Fruit fly (Drosophila melanogaster) whole organism, wandering third instar larva: ENCODE results near the gene Notum.

Source experiments
- Abd-B ChIP-seq: fragments of >200 bp; optimal IDR thresholded peaks from 2 replicates; lab custom pipeline; 2017; ENCODE audit warnings: missing biosample characterization, missing genetic modification characterization
- CG32264 ChIP-seq: fragments of 200-800 bp; sonication (Bioruptor generic); optimal IDR thresholded peaks from 2 replicates; lab custom pipeline; 2016; ENCODE audit warnings: missing biosample characterization, missing genetic modification characterization
- CG9705 ChIP-seq: fragments of 200-800 bp; sonication (Bioruptor generic); optimal IDR thresholded peaks from 2 replicates; lab custom pipeline; 2018; ENCODE audit warnings: missing biosample characterization, mild to moderate bottlenecking, missing genetic modification characterization
- CrebA ChIP-seq: fragments of 200-800 bp; sonication (Bioruptor generic); optimal IDR thresholded peaks from 2 replicates; lab custom pipeline; 2016; ENCODE audit warnings: missing biosample characterization, mild to moderate bottlenecking, missing genetic modification characterization, borderline replicate concordance
- Dfd ChIP-seq: fragments of >200 bp; optimal IDR thresholded peaks from 2 replicates; lab custom pipeline; 2017; ENCODE audit warnings: missing biosample characterization, missing genetic modification characterization
- Dif ChIP-seq: fragments of 200-275, 200-300 bp; sonication (Bioruptor generic); optimal IDR thresholded peaks from 2 replicates; lab custom pipeline; 2018; ENCODE audit warnings: missing biosample characterization, missing genetic modification characterization; ENCODE audit not compliant: partially characterized antibody
- GATAd ChIP-seq: sonication (Bioruptor generic); optimal IDR thresholded peaks from 2 replicates; lab custom pipeline; 2016; ENCODE audit warnings: missing biosample characterization, missing genetic modification characterization
- HLH106 ChIP-seq: fragments of 200-800 bp; optimal IDR thresholded peaks from 3 replicates; lab custom pipeline; 2019; ENCODE audit warnings: missing biosample characterization, mild to moderate bottlenecking, missing genetic modification characterization, moderate library complexity
- Hnf4 ChIP-seq: fragments of 200-800 bp; sonication (Bioruptor generic); optimal IDR thresholded peaks from 2 replicates; lab custom pipeline; 2016; ENCODE audit warnings: missing biosample characterization, mild to moderate bottlenecking, missing genetic modification characterization
- Hr78 ChIP-seq: fragments of >200 bp; optimal IDR thresholded peaks from 2 replicates; lab custom pipeline; 2017; ENCODE audit warnings: missing biosample characterization, missing genetic modification characterization
- Hr83 ChIP-seq: fragments of 200-300 bp; sonication (Bioruptor generic); optimal IDR thresholded peaks from 2 replicates; lab custom pipeline; 2016; ENCODE audit warnings: missing biosample characterization, mild to moderate bottlenecking, missing genetic modification characterization, moderate library complexity; ENCODE audit not compliant: poor library complexity, severe bottlenecking
- Jra ChIP-seq: sonication (Bioruptor generic); optimal IDR thresholded peaks from 2 replicates; lab custom pipeline; 2016; ENCODE audit warnings: missing biosample characterization, missing genetic modification characterization
- Mio ChIP-seq: sonication (Bioruptor generic); optimal IDR thresholded peaks from 2 replicates; lab custom pipeline; 2016; ENCODE audit warnings: missing biosample characterization, missing genetic modification characterization
- Myc ChIP-seq: fragments of >200 bp; optimal IDR thresholded peaks from 2 replicates; lab custom pipeline; 2017
- N ChIP-seq: fragments of >200 bp; optimal IDR thresholded peaks from 2 replicates; lab custom pipeline; 2018; ENCODE audit warnings: missing biosample characterization, missing external identifiers, missing genetic modification characterization
- OdsH ChIP-seq: fragments of 200-800 bp; sonication (Bioruptor generic); optimal IDR thresholded peaks from 2 replicates; lab custom pipeline; 2016; ENCODE audit warnings: missing biosample characterization, mild to moderate bottlenecking, missing genetic modification characterization
- Rel ChIP-seq, 2 experiments: fragments of 200-800 bp; sonication (Bioruptor generic) in 1 of 2; optimal IDR thresholded peaks; 2 replicates in 1 of 2; 3 replicates in 1 of 2; lab custom pipeline; 2016 to 2019; ENCODE audit warnings: mild to moderate bottlenecking in 2 of 2, missing biosample characterization in 2 of 2, missing genetic modification characterization in 2 of 2, moderate library complexity in 1 of 2
- Sp1 ChIP-seq: fragments of 200-800 bp; sonication (Bioruptor generic); optimal IDR thresholded peaks from 3 replicates; lab custom pipeline; 2019; ENCODE audit warnings: missing biosample characterization, mild to moderate bottlenecking, missing genetic modification characterization, moderate library complexity
- Vsx2 ChIP-seq: fragments of 200-300, 225-300 bp; sonication (Bioruptor generic); optimal IDR thresholded peaks from 2 replicates; lab custom pipeline; 2018; ENCODE audit warnings: missing biosample characterization, missing genetic modification characterization; ENCODE audit not compliant: partially characterized antibody
- br ChIP-seq: fragments of 200-800 bp; sonication (Bioruptor generic); optimal IDR thresholded peaks from 2 replicates; lab custom pipeline; 2016; ENCODE audit warnings: missing biosample characterization, missing genetic modification characterization
- brk ChIP-seq: fragments of 200-800 bp; sonication (Bioruptor generic); optimal IDR thresholded peaks from 2 replicates; lab custom pipeline; 2016; ENCODE audit warnings: missing biosample characterization, mild to moderate bottlenecking, missing genetic modification characterization
- dl ChIP-seq, 2 experiments: fragments of 175-275, 200-275 bp in 1 of 2; fragments of 200-275 bp in 1 of 2; sonication (Bioruptor generic); optimal IDR thresholded peaks; lab custom pipeline; 2018; ENCODE audit warnings: mild to moderate bottlenecking in 2 of 2, missing biosample characterization in 2 of 2, missing genetic modification characterization in 2 of 2, moderate library complexity in 2 of 2; ENCODE audit not compliant: partially characterized antibody in 2 of 2, insufficient read depth in 1 of 2
- dmrt93B ChIP-seq: fragments of 200-800 bp; sonication (Bioruptor generic); optimal IDR thresholded peaks from 2 replicates; lab custom pipeline; 2018; ENCODE audit warnings: missing biosample characterization, mild to moderate bottlenecking, missing genetic modification characterization
- dsf ChIP-seq: sonication (Bioruptor generic); optimal IDR thresholded peaks from 2 replicates; lab custom pipeline; 2016; ENCODE audit warnings: missing biosample characterization, missing genetic modification characterization, borderline replicate concordance
- ey ChIP-seq: fragments of 200-800 bp; sonication (Bioruptor generic); optimal IDR thresholded peaks from 2 replicates; lab custom pipeline; 2016; ENCODE audit warnings: missing biosample characterization, missing genetic modification characterization
- foxo ChIP-seq, 2 experiments: fragments of 200-800 bp; sonication (Bioruptor generic); optimal IDR thresholded peaks; 2 replicates in 1 of 2; 3 replicates in 1 of 2; lab custom pipeline; 2016 to 2017; ENCODE audit warnings: missing biosample characterization in 2 of 2, missing genetic modification characterization in 2 of 2
- fru ChIP-seq: fragments of 200-800 bp; sonication (Bioruptor generic); optimal IDR thresholded peaks from 3 replicates; lab custom pipeline; 2016; ENCODE audit warnings: missing biosample characterization, mild to moderate bottlenecking, missing genetic modification characterization
- h ChIP-seq: fragments of 200-800 bp; sonication (Bioruptor generic); optimal IDR thresholded peaks from 3 replicates; lab custom pipeline; 2016; ENCODE audit warnings: missing biosample characterization, mild to moderate bottlenecking, missing genetic modification characterization
- jim ChIP-seq: fragments of 175-275, 200-325 bp; sonication (Bioruptor generic); optimal IDR thresholded peaks from 2 replicates; lab custom pipeline; 2016; ENCODE audit warnings: missing biosample characterization, mild to moderate bottlenecking, missing genetic modification characterization
- lola ChIP-seq: fragments of >200 bp; optimal IDR thresholded peaks from 2 replicates; lab custom pipeline; 2017; ENCODE audit warnings: missing biosample characterization, missing genetic modification characterization
- pan ChIP-seq: fragments of >200 bp; optimal IDR thresholded peaks from 2 replicates; lab custom pipeline; 2017
- psq ChIP-seq: fragments of 200-800 bp; sonication (Bioruptor generic); optimal IDR thresholded peaks from 3 replicates; lab custom pipeline; 2017; ENCODE audit warnings: missing biosample characterization, mild to moderate bottlenecking, missing genetic modification characterization, moderate library complexity
- rgr ChIP-seq: fragments of 200-800 bp; sonication (Bioruptor generic); optimal IDR thresholded peaks from 3 replicates; lab custom pipeline; 2016; ENCODE audit warnings: missing biosample characterization, mild to moderate bottlenecking, missing genetic modification characterization
- sage ChIP-seq: fragments of 200-800 bp; sonication (Bioruptor generic); optimal IDR thresholded peaks from 2 replicates; lab custom pipeline; 2016; ENCODE audit warnings: missing biosample characterization, mild to moderate bottlenecking, missing genetic modification characterization
- sv ChIP-seq: fragments of 200-800 bp; sonication (Bioruptor generic); optimal IDR thresholded peaks from 3 replicates; lab custom pipeline; 2016; ENCODE audit warnings: missing biosample characterization, missing genetic modification characterization
- tai ChIP-seq: sonication (Bioruptor generic); optimal IDR thresholded peaks from 2 replicates; lab custom pipeline; 2016; ENCODE audit warnings: missing biosample characterization, missing genetic modification characterization
- usp ChIP-seq: fragments of >200 bp; optimal IDR thresholded peaks from 2 replicates; lab custom pipeline; 2017; ENCODE audit warnings: missing biosample characterization, missing genetic modification characterization
- woc ChIP-seq: sonication (Bioruptor generic); optimal IDR thresholded peaks from 2 replicates; lab custom pipeline; 2016; ENCODE audit warnings: missing biosample characterization, mild to moderate bottlenecking, missing genetic modification characterization

The Notum gene

dm6 chr3L:16043782-16044352 lies 20.6 kb downstream of the Notum start:
- no peak for TF ChIP-seq Rel (GFP tag; optimal IDR thresholded peaks at IDR 0.05; lab: Kevin White, UChicago)
- TF ChIP-seq Rel (tag; optimal IDR thresholded peaks at IDR 0.05; lab: Kevin White, UChicago): peak; percentile 7
- no peak for TF ChIP-seq dsf (GFP tag; lab: Kevin White, UChicago)

DNA sequence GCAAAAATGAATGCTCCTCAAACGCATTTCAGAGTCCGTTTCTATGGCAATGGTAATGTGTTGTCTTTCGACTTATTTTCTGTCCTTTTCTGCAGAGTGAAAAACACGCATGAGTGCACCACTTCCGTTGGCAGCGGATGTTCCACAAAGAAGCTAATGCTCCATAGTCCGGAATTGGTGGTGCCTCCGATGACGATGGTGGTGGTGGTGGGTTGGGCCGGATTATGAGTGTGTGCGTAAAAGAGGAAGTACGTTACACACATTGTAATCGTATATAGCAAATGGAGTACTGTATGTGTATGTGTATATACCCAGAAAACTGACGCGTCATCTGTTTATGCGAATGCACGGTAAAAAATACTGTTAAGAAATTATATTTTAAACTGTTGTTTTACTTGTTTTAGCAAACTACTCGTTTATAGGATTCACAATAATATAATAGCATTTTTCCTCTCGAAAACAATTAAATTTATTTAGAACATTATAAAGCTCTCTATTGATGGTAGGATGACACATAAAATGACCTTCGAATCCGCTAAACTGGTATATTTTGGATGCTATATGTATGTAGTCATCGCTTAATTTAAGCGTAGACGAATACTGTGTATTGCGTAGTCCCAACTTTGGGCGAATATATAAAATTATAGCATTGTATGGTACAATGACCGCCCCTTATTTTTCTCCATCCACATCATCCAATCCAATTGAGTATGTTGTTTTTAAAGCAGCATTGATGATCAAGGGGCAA lies 22.0 kb downstream of the Notum start:
- TF ChIP-seq Rel (GFP tag; optimal IDR thresholded peaks at IDR 0.05; lab: Kevin White, UChicago) (no peak), Rel (tag; optimal IDR thresholded peaks at IDR 0.05; lab: Kevin White, UChicago) (peak; percentile 10), h (peak; percentile 48), usp (GFP tag; lab: Kevin White, UChicago) (no peak), fru (peak; percentile 17), OdsH (GFP tag; lab: Kevin White, UChicago) (peak; percentile 58), Vsx2 (GFP tag; lab: Kevin White, UChicago) (no peak), rgr (GFP tag; lab: Kevin White, UChicago) (peak; percentile 8), ey (GFP tag; lab: Kevin White, UChicago) (no peak), dmrt93B (GFP tag; lab: Kevin White, UChicago) (no peak), sage (GFP tag; lab: Kevin White, UChicago) (no peak)
- TF ChIP-seq, all 38 proteins: peak for 5

DNA sequence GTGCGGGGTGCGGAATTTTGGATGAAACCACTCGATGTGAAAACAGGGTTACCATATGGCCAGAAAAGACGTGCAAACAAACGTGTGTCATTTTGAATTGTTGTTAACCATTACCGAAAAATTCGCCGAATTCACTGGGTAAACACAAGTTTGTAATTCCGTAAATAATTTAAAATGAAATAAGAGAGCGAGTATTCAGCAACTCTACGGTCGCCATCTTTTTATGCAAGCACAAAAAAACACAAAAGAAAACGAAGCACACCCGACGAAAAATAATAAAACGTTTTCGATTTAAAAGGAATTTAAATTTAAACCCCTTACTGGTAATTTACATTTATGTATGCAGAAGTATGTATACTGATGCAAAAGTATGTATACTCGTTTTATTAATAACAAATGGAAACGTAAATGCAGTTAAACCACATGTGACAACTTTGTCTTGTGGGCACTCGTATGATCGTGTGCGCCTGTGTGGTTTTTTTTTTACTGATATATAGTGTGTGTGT lies 22.6 kb downstream of the Notum start:
- TF ChIP-seq N: no peak
- TF ChIP-seq h: peak; percentile 98
- peak; percentile 97 for TF ChIP-seq OdsH (GFP tag; lab: Kevin White, UChicago)
- TF ChIP-seq Abd-B: no peak
- TF ChIP-seq sage (GFP tag; lab: Kevin White, UChicago): peak; percentile 94
- TF ChIP-seq br (GFP tag; lab: Kevin White, UChicago): peak; percentile 98
- TF ChIP-seq usp (GFP tag; lab: Kevin White, UChicago): no peak
- peak; percentile 97 for TF ChIP-seq ey (GFP tag; lab: Kevin White, UChicago)
- peak; percentile 2 for TF ChIP-seq jim (GFP tag; lab: Kevin White, UChicago)
- no peak for TF ChIP-seq Dfd
- peak; percentile 98 for TF ChIP-seq brk (GFP tag; lab: Kevin White, UChicago)
- peak; percentile 71 for TF ChIP-seq dmrt93B (GFP tag; lab: Kevin White, UChicago)
- peak; percentile 50 for TF ChIP-seq GATAd
- peak; percentile 95 for TF ChIP-seq psq (GFP tag; lab: Kevin White, UChicago)
- TF ChIP-seq Sp1 (GFP tag; lab: Kevin White, UChicago): peak; percentile 97
- peak; percentile 90 for TF ChIP-seq tai (GFP tag; lab: Kevin White, UChicago)
- TF ChIP-seq Hnf4 (GFP tag; lab: Kevin White, UChicago): peak; percentile 95
- TF ChIP-seq sv (GFP tag; lab: Kevin White, UChicago): peak; percentile 95
- peak; percentile 69 for TF ChIP-seq Hr83
- no peak for TF ChIP-seq lola
- TF ChIP-seq HLH106 (tag; lab: Kevin White, UChicago): peak; percentile 96
- TF ChIP-seq foxo (GFP tag; optimal IDR thresholded peaks at IDR 0.05; lab: Kevin White, UChicago): peak; percentile 88 to 97
- TF ChIP-seq CG32264 (GFP tag; lab: Kevin White, UChicago): peak; percentile 95
- TF ChIP-seq dsf (GFP tag; lab: Kevin White, UChicago): peak; percentile 90
- TF ChIP-seq CG9705: peak; percentile 87
- peak; percentile 97 for TF ChIP-seq fru
- TF ChIP-seq Dif (GFP tag; lab: Kevin White, UChicago): no peak
- no peak for TF ChIP-seq Hr78 (GFP tag; lab: Kevin White, UChicago)
- TF ChIP-seq dl (GFP tag; optimal IDR thresholded peaks at IDR 0.05; lab: Kevin White, UChicago; ENCODE audit: insufficient read depth in 1 of 2, partially characterized antibody in 2 of 2): no peak
- TF ChIP-seq woc (GFP tag; lab: Kevin White, UChicago): peak; percentile 99
- TF ChIP-seq CrebA (GFP tag; lab: Kevin White, UChicago): peak; percentile 96
- no peak for TF ChIP-seq pan (lab: Kevin White, UChicago)
- peak; percentile 82 for TF ChIP-seq Mio (GFP tag; lab: Kevin White, UChicago)
- TF ChIP-seq Jra (GFP tag; lab: Kevin White, UChicago): peak; percentile 91
- TF ChIP-seq rgr (GFP tag; lab: Kevin White, UChicago): peak; percentile 98
- no peak for TF ChIP-seq Myc (lab: Kevin White, UChicago)
- peak; percentile 94 for TF ChIP-seq Rel (GFP tag; optimal IDR thresholded peaks at IDR 0.05; lab: Kevin White, UChicago)
- TF ChIP-seq Rel (tag; optimal IDR thresholded peaks at IDR 0.05; lab: Kevin White, UChicago): peak; percentile 94
- TF ChIP-seq Vsx2 (GFP tag; lab: Kevin White, UChicago): no peak
